Fruit fly (Drosophila melanogaster) whole organism, pupa: Measurements from ENCODE around the gene CG12773.

ENCODE experiments used
- CG13204 ChIP-seq: fragments of 200-800 bp; sonication (Bioruptor generic); optimal IDR thresholded peaks from 2 replicates; lab custom pipeline; 2018; ENCODE audit warnings: missing biosample characterization, mild to moderate bottlenecking, missing genetic modification characterization, moderate library complexity
- CG15710 ChIP-seq: fragments of 200-800 bp; sonication (Bioruptor generic); optimal IDR thresholded peaks from 2 replicates; lab custom pipeline; 2018; ENCODE audit warnings: missing biosample characterization, mild to moderate bottlenecking, missing genetic modification characterization, moderate library complexity
- CG32121 ChIP-seq: fragments of 200-800 bp; sonication (Bioruptor generic); IDR thresholded peaks from 2 replicates; pipeline ENCODE4 v1.3.6; 2022; ENCODE audit warnings: missing biosample characterization, missing genetic modification characterization
- CG34367 ChIP-seq: fragments of 200-800 bp; sonication (Bioruptor generic); optimal IDR thresholded peaks from 2 replicates; lab custom pipeline; 2018; ENCODE audit warnings: missing biosample characterization, mild to moderate bottlenecking, missing genetic modification characterization
- CG4496 ChIP-seq: fragments of 200-800 bp; sonication (Bioruptor generic); IDR thresholded peaks from 3 replicates; pipeline ENCODE4 v1.3.6; 2022; ENCODE audit warnings: missing biosample characterization, missing genetic modification characterization
- CG8159 ChIP-seq: fragments of 200-800 bp; sonication (Bioruptor generic); optimal IDR thresholded peaks from 3 replicates; lab custom pipeline; 2018; ENCODE audit warnings: missing biosample characterization, mild to moderate bottlenecking, missing genetic modification characterization, moderate library complexity
- CG9948 ChIP-seq: fragments of 200-800 bp; sonication (Bioruptor generic); optimal IDR thresholded peaks from 2 replicates; lab custom pipeline; 2018; ENCODE audit warnings: missing biosample characterization, mild to moderate bottlenecking, missing genetic modification characterization, moderate library complexity
- D1 ChIP-seq: fragments of 200-800 bp; sonication (Bioruptor generic); optimal IDR thresholded peaks from 2 replicates; lab custom pipeline; 2018; ENCODE audit warnings: missing biosample characterization, mild to moderate bottlenecking, missing genetic modification characterization, moderate library complexity
- EcR ChIP-seq: fragments of 200-800 bp; sonication (Bioruptor generic); optimal IDR thresholded peaks from 3 replicates; lab custom pipeline; 2019; ENCODE audit warnings: missing biosample characterization, missing genetic modification characterization, mild to moderate bottlenecking, moderate library complexity, missing genetic modification reagents
- Pif1A ChIP-seq: fragments of 200-800 bp; sonication (Bioruptor generic); optimal IDR thresholded peaks from 3 replicates; lab custom pipeline; 2016; ENCODE audit warnings: missing biosample characterization, missing genetic modification characterization
- Pif1B ChIP-seq: fragments of 200-800 bp; sonication (Bioruptor generic); optimal IDR thresholded peaks from 3 replicates; lab custom pipeline; 2016; ENCODE audit warnings: missing biosample characterization, missing genetic modification characterization
- Snoo ChIP-seq: fragments of 200-800 bp; sonication (Bioruptor generic); optimal IDR thresholded peaks from 3 replicates; lab custom pipeline; 2017; ENCODE audit warnings: missing biosample characterization, mild to moderate bottlenecking, missing genetic modification characterization, inconsistent platforms
- gl ChIP-seq: fragments of 200-800 bp; sonication (Bioruptor generic); optimal IDR thresholded peaks from 2 replicates; lab custom pipeline; 2018; ENCODE audit warnings: missing biosample characterization, mild to moderate bottlenecking, missing genetic modification characterization
- rn ChIP-seq: fragments of 200-800 bp; sonication (Bioruptor generic); IDR thresholded peaks from 2 replicates; pipeline ENCODE4 v1.3.6; 2022; ENCODE audit warnings: missing biosample characterization, missing genetic modification characterization

DNA sequence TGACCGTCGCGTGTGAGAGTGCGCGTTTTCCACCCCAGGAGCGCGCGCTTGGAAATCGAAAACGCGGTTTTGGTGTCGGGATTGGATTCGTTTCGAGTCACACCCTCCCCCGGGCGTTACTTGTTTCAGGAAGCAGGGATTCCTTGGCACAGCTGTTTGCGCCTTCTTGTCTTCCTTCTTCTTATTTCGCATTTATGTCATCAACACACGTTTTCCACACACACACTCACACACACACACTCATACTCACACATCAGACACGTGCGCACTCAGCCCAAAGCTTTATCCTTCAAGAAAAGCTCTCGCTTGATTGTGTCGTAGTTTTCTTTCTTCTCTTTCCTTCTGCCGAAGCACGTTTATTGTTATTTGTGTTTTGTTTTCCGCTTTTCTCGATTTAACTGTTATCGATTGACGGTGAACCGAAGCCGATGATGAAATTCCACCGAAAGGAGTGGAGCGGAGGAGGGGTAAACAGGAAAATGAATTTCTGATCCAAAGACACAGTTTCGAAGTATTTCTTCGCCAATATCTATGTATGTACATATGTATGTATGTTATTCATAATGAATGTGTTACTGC is 27.7 kb upstream of the CG12773 start:
- TF ChIP-seq CG13204 (GFP tag; lab: Kevin White, UChicago) (no peak), gl (no peak), EcR (no peak), CG34367 (no peak), Snoo (tag; lab: Kevin White, UChicago) (no peak), rn (GFP tag; lab: Robert Waterston, UW) (no peak), Pif1A (GFP tag; lab: Kevin White, UChicago) (no peak), CG15710 (tag; lab: Kevin White, UChicago) (no peak), CG8159 (no peak), CG4496 (GFP tag; lab: Robert Waterston, UW) (no peak), CG9948 (tag; lab: Kevin White, UChicago) (no peak), Pif1B (GFP tag; lab: Kevin White, UChicago) (no peak), CG32121 (GFP tag; lab: Robert Waterston, UW) (no peak), D1 (tag; lab: Kevin White, UChicago) (no peak)
